Fruit fly (Drosophila melanogaster) whole organism, prepupa: ENCODE results near the gene Naa80.

ENCODE experiments used
- Blimp-1 ChIP-seq: fragments of 200-800 bp; sonication (Bioruptor generic); optimal IDR thresholded peaks from 3 replicates; lab custom pipeline; 2017; ENCODE audit warnings: missing biosample characterization, missing genetic modification characterization, mild to moderate bottlenecking, moderate library complexity, missing genetic modification reagents
- CG10669 ChIP-seq: fragments of 200-800 bp; sonication (Bioruptor generic); optimal IDR thresholded peaks from 3 replicates; lab custom pipeline; 2018; ENCODE audit warnings: missing biosample characterization, mild to moderate bottlenecking, missing genetic modification characterization, moderate library complexity
- CG8119 ChIP-seq: fragments of 200-800 bp; sonication (Bioruptor generic); IDR thresholded peaks from 3 replicates; pipeline ENCODE4 v1.3.6; 2022; ENCODE audit warnings: missing biosample characterization, missing genetic modification characterization
- Eip75B ChIP-seq: fragments of 200-800 bp; sonication (Bioruptor generic); optimal IDR thresholded peaks from 3 replicates; lab custom pipeline; 2016; ENCODE audit warnings: missing biosample characterization, missing genetic modification characterization
- Ets21C ChIP-seq: fragments of 200-800 bp; sonication (Bioruptor generic); optimal IDR thresholded peaks from 3 replicates; lab custom pipeline; 2016; ENCODE audit warnings: missing biosample characterization, missing genetic modification characterization
- Ets96B ChIP-seq: fragments of 200-800 bp; optimal IDR thresholded peaks from 2 replicates; lab custom pipeline; 2019; ENCODE audit warnings: missing biosample characterization, mild to moderate bottlenecking, missing genetic modification characterization, moderate library complexity
- acj6 ChIP-seq: fragments of 200-800 bp; sonication (Bioruptor generic); optimal IDR thresholded peaks from 3 replicates; lab custom pipeline; 2016; ENCODE audit warnings: missing biosample characterization, missing genetic modification characterization
- cyc ChIP-seq: fragments of 200-800 bp; sonication (Bioruptor generic); optimal IDR thresholded peaks from 3 replicates; lab custom pipeline; 2016; ENCODE audit warnings: missing biosample characterization, missing genetic modification characterization
- fkh ChIP-seq: fragments of 200-800 bp; sonication (Bioruptor generic); optimal IDR thresholded peaks from 3 replicates; lab custom pipeline; 2017; ENCODE audit warnings: missing biosample characterization, mild to moderate bottlenecking, missing genetic modification characterization, moderate library complexity
- net ChIP-seq: fragments of 200-800 bp; sonication (Bioruptor generic); optimal IDR thresholded peaks from 3 replicates; lab custom pipeline; 2016; ENCODE audit warnings: missing biosample characterization, missing genetic modification characterization
- vri ChIP-seq: fragments of 200-800 bp; sonication (Bioruptor generic); optimal IDR thresholded peaks from 3 replicates; lab custom pipeline; 2016; ENCODE audit warnings: missing biosample characterization, mild to moderate bottlenecking, missing genetic modification characterization

dm6 chr3R:9768884-9769283 is 1.2 kb downstream of the Naa80 start, which contains the start of gene MED6:
- TF ChIP-seq Ets96B (tag; lab: Kevin White, UChicago) (no peak), acj6 (GFP tag; lab: Kevin White, UChicago) (no peak), fkh (GFP tag; lab: Kevin White, UChicago) (no peak), Blimp-1 (GFP tag; lab: Kevin White, UChicago) (no peak), CG10669 (GFP tag; lab: Kevin White, UChicago) (no peak), CG8119 (no peak), vri (no peak), net (no peak), Eip75B (GFP tag; lab: Kevin White, UChicago) (no peak), Ets21C (GFP tag; lab: Kevin White, UChicago) (no peak), cyc (GFP tag; lab: Kevin White, UChicago) (no peak)
